Worm (Caenorhabditis elegans): ENCODE data around the gene F19G12.3.

F19G12.3 gene

ce11 chrX:1451240-1451639, 26.6 kb downstream of the F19G12.3 start:
- no peak for TF ChIP-seq nhr-11 (tag; optimal IDR thresholded peaks at IDR 0.05)
- no peak for TF ChIP-seq nhr-12 (tag; optimal IDR thresholded peaks at IDR 0.05)
- TF ChIP-seq nhr-20 (tag; optimal IDR thresholded peaks at IDR 0.05), result no peak
- no peak for TF ChIP-seq blmp-1 (tag; optimal IDR thresholded peaks at IDR 0.05)
- TF ChIP-seq alr-1 (tag; optimal IDR thresholded peaks at IDR 0.05; ENCODE audit: borderline replicate concordance), result no peak
- TF ChIP-seq unc-86 (tag; optimal IDR thresholded peaks at IDR 0.05), result no peak
- no peak for TF ChIP-seq snu-23 (GFP tag; optimal IDR thresholded peaks at IDR 0.05)
- TF ChIP-seq unc-62 (GFP tag; optimal IDR thresholded peaks at IDR 0.05), result no peak
- no peak for TF ChIP-seq lin-15B (tag; optimal IDR thresholded peaks at IDR 0.05)
- no peak for TF ChIP-seq pag-3 (tag; optimal IDR thresholded peaks at IDR 0.05; ENCODE audit: borderline replicate concordance, insufficient read depth)
- TF ChIP-seq dpl-1 (GFP tag; optimal IDR thresholded peaks at IDR 0.05), result no peak
- no peak for TF ChIP-seq fkh-10 (GFP tag; optimal IDR thresholded peaks at IDR 0.05)
- TF ChIP-seq ceh-8 (GFP tag; optimal IDR thresholded peaks at IDR 0.05), result no peak

- TF ChIP-seq ztf-4 (tag; optimal IDR thresholded peaks at IDR 0.05), result peak; percentile 2
- no peak for TF ChIP-seq nhr-71 (tag; optimal IDR thresholded peaks at IDR 0.05)
- no peak for TF ChIP-seq unc-30 (tag; optimal IDR thresholded peaks at IDR 0.05)
- TF ChIP-seq dsc-1 (tag; optimal IDR thresholded peaks at IDR 0.05), result no peak
- peak in 1 of 2 experiments; percentile 20 for TF ChIP-seq lsy-2 (tag; optimal IDR thresholded peaks at IDR 0.05)
- TF ChIP-seq ama-1 (optimal IDR thresholded peaks at IDR 0.05), result peak; percentile 59
- TF ChIP-seq aly-2 (tag; optimal IDR thresholded peaks at IDR 0.05), result peak; percentile 15
- peak; percentile 65 for TF ChIP-seq nhr-85 (tag)
- TF ChIP-seq pag-3 (tag; optimal IDR thresholded peaks at IDR 0.05; ENCODE audit: borderline replicate concordance, insufficient read depth), result no peak
Observed at ce11 chrX:1451816-1452602, 27.4 kb downstream of the F19G12.3 start.

- TF ChIP-seq mab-9 (GFP tag; IDR thresholded peaks at IDR 0.05) (no peak), lin-13 (GFP tag; optimal IDR thresholded peaks at IDR 0.05) (no peak), nhr-19 (GFP tag; conservative IDR thresholded peaks at IDR 0.05) (0 out of 2 replicates have a peak, but pooled peaks have one; percentile 2), lin-35 (GFP tag; optimal IDR thresholded peaks at IDR 0.05) (peak in 1 of 2 experiments; percentile 0), ztf-4 (tag; optimal IDR thresholded peaks at IDR 0.05) (peak; percentile 22), elt-2 (tag; optimal IDR thresholded peaks at IDR 0.05) (peak; percentile 21), rnt-1 (tag; optimal IDR thresholded peaks at IDR 0.05) (peak; percentile 10), blmp-1 (tag; optimal IDR thresholded peaks at IDR 0.05) (peak; percentile 89), dsc-1 (tag; optimal IDR thresholded peaks at IDR 0.05) (no peak), nhr-85 (tag) (no peak), mep-1 (tag; optimal IDR thresholded peaks at IDR 0.05) (peak; percentile 46), nhr-71 (tag; optimal IDR thresholded peaks at IDR 0.05) (peak; percentile 19), skn-1 (tag; optimal IDR thresholded peaks at IDR 0.05) (peak; percentile 39), tlp-1 (tag; optimal IDR thresholded peaks at IDR 0.05) (no peak), efl-1 (optimal IDR thresholded peaks at IDR 0.05) (no peak), efl-1 (GFP tag; optimal IDR thresholded peaks at IDR 0.05 in 1 of 2) (peak in 1 of 2 experiments; percentile 69), mef-2 (tag; optimal IDR thresholded peaks at IDR 0.05) (peak; percentile 59)
Observed at ce11 chrX:1453770-1454169, 29.2 kb downstream of the F19G12.3 start, which contains the start of gene cebp-1. TSS of gene cebp-1 (minus strand) at chrX:1453868.

ce11 chrX:1454385-1454784, 29.8 kb downstream of the F19G12.3 start:
- TF ChIP-seq aha-1 (tag; optimal IDR thresholded peaks at IDR 0.05) (peak; percentile 30), C04F5.9 (tag; optimal IDR thresholded peaks at IDR 0.05) (peak; percentile 32), snu-23 (GFP tag; optimal IDR thresholded peaks at IDR 0.05) (peak; percentile 94), lir-3 (tag; optimal IDR thresholded peaks at IDR 0.05; ENCODE audit: poor library complexity) (no peak), lsy-2 (tag; optimal IDR thresholded peaks at IDR 0.05) (peak; percentile 77 to 84), ceh-8 (GFP tag; optimal IDR thresholded peaks at IDR 0.05) (peak; percentile 37), mep-1 (tag; optimal IDR thresholded peaks at IDR 0.05) (peak; percentile 84), rnt-1 (tag; optimal IDR thresholded peaks at IDR 0.05) (peak; percentile 78), isw-1 (GFP tag; IDR thresholded peaks at IDR 0.05) (peak; percentile 81), efl-3 (GFP tag; optimal IDR thresholded peaks at IDR 0.05) (no peak), fos-1 (tag; optimal IDR thresholded peaks at IDR 0.05) (peak; percentile 100), unc-130 (tag; optimal IDR thresholded peaks at IDR 0.05) (no peak), skn-1 (tag; optimal IDR thresholded peaks at IDR 0.05) (peak; percentile 99), egl-13 (tag; optimal IDR thresholded peaks at IDR 0.05) (peak; percentile 69), C16A3.4 (tag; optimal IDR thresholded peaks at IDR 0.05) (peak; percentile 85), lin-15B (tag; optimal IDR thresholded peaks at IDR 0.05) (no peak), ztf-4 (tag; optimal IDR thresholded peaks at IDR 0.05) (peak; percentile 76), nhr-19 (GFP tag; conservative IDR thresholded peaks at IDR 0.05) (peak; percentile 82), zip-4 (GFP tag; optimal IDR thresholded peaks at IDR 0.05) (peak; percentile 100), tbx-2 (tag; optimal IDR thresholded peaks at IDR 0.05) (peak; percentile 87), nhr-90 (tag; optimal IDR thresholded peaks at IDR 0.05; ENCODE audit: poor library complexity) (peak; percentile 84), lin-13 (GFP tag; optimal IDR thresholded peaks at IDR 0.05) (peak; percentile 68)

Measured in whole organism, L1 larva.